Worm (Caenorhabditis elegans): Measurements from ENCODE around the gene acox-3.

The acox-3 gene

ce11 chrIV:6266499-6266898 is 18.2 kb upstream of the acox-3 start, which contains the start of gene srv-29:
Gene srv-29, minus strand, starts transcription at chrIV:6266599.
- TF ChIP-seq F37B4.10 (GFP tag; IDR thresholded peaks at IDR 0.05) (no peak), Y53G8AR.9 (GFP tag; conservative IDR thresholded peaks at IDR 0.05) (no peak), Y95B8A.8 (GFP tag; IDR thresholded peaks at IDR 0.05) (no peak), pha-4 (tag; optimal IDR thresholded peaks at IDR 0.05) (no peak), C06A6.2 (GFP tag; conservative IDR thresholded peaks at IDR 0.05) (no peak), Y79H2A.3 (GFP tag; conservative IDR thresholded peaks at IDR 0.05) (no peak), nfya-1 (tag; optimal IDR thresholded peaks at IDR 0.05; ENCODE audit: borderline replicate concordance, insufficient read depth) (no peak), atf-7 (tag; optimal IDR thresholded peaks at IDR 0.05) (no peak), mel-28 (tag; optimal IDR thresholded peaks at IDR 0.05; ENCODE audit: borderline replicate concordance) (no peak), lsy-27 (tag; optimal IDR thresholded peaks at IDR 0.05; ENCODE audit: borderline replicate concordance, insufficient read depth) (no peak), unc-130 (GFP tag; optimal IDR thresholded peaks at IDR 0.05) (no peak), madf-6 (GFP tag; IDR thresholded peaks at IDR 0.05) (no peak)

DNA sequence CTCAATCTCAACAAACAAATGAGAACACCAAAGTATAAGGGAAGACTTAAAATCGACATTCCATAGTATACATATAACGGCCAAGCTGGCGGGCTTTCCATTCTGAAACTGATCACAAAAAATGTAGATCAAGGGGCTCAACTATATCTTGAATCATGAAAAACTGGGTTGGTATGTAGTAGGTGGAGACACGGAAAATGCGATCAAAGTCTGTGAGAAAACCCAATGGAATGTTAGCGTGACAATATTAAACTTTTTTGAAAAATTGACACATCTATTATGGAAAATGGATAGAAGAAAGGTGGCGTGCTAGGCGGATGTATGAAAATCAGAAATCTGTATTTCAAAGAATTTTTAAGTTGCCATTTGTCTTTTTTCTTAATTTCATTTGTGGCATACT is 15.0 kb upstream of the acox-3 start, which contains the start of gene srv-28:
srv-28 (minus strand) TSS at position 101 of the 400 bp plus-strand sequence.
- TF ChIP-seq athp-1 (tag; optimal IDR thresholded peaks at IDR 0.05) = no peak
- TF ChIP-seq nfya-1 (tag; optimal IDR thresholded peaks at IDR 0.05; ENCODE audit: borderline replicate concordance, insufficient read depth) = no peak
- no peak for TF ChIP-seq ccch-3 (GFP tag; optimal IDR thresholded peaks at IDR 0.05)
- TF ChIP-seq sea-2 (GFP tag; IDR thresholded peaks at IDR 0.05) = no peak

- TF ChIP-seq lsy-27 (tag; optimal IDR thresholded peaks at IDR 0.05; ENCODE audit: borderline replicate concordance, insufficient read depth) = no peak
- TF ChIP-seq egl-44 (GFP tag; IDR thresholded peaks at IDR 0.05) = no peak
- no peak for TF ChIP-seq cebp-2 (GFP tag; IDR thresholded peaks at IDR 0.05)
- no peak for TF ChIP-seq B0261.1 (tag; optimal IDR thresholded peaks at IDR 0.05)
- no peak for TF ChIP-seq fkh-3 (tag; optimal IDR thresholded peaks at IDR 0.05)
- TF ChIP-seq B0035.1 (tag; optimal IDR thresholded peaks at IDR 0.05) = no peak
Observed at ce11 chrIV:6259732-6260131, 11.4 kb upstream of the acox-3 start, which contains the start of gene nlp-16. Gene nlp-16, minus strand, starts transcription at chrIV:6259832.

DNA sequence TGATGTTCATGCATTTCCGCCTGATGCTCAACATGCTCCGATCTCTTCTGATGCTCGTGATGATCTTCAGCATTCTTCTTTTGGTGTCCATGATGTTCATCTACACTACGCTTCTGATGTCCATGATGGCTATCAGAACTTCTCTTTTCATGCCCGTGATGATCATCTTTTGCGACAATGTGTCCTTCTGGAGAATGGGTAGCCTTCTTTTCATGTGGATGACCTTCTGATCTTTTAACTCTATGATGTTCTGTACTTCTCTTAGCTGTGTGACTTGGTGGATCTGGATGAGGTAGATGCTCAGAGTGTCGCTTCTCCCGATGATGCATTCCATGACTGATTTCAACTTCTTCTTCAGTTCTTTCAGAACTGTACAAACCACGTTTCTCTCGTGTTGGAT is 10.7 kb upstream of the acox-3 start:
- TF ChIP-seq T26A5.8 (tag; optimal IDR thresholded peaks at IDR 0.05) (no peak), madf-3 (GFP tag; IDR thresholded peaks at IDR 0.05) (0 out of 2 replicates have a peak, but pooled peaks have one; percentile 52)

DNA sequence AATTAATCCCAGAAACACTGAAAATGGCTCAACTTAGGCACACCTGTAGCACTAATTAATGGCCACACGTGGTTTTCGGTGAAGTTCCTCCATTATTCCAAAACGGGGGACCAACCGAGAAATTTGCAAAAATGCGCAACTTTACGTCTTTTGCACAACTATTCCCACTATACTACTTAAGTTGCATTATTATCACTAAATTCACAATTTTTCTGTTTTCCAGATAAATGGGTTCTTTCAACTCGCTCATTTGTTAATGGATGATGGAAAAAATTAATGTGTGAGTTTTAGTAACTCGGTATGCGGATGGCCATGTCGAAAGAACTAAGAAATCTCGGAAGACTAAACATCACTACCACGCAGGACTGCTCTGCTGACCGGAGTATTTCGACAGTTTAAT is 6.3 kb upstream of the acox-3 start, which contains the start of gene T13A10.64:
T13A10.64 (plus strand) TSS at position 301 of the 400 bp plus-strand sequence.
- TF ChIP-seq egl-44 (GFP tag; IDR thresholded peaks at IDR 0.05) (no peak), F33H1.4 (GFP tag; IDR thresholded peaks at IDR 0.05) (no peak), T26A5.8 (tag; optimal IDR thresholded peaks at IDR 0.05) (no peak), C17E4.6 (GFP tag; IDR thresholded peaks at IDR 0.05) (no peak), ztf-26 (tag; optimal IDR thresholded peaks at IDR 0.05) (no peak), B0336.3 (GFP tag; IDR thresholded peaks at IDR 0.05) (no peak), B0261.1 (tag; optimal IDR thresholded peaks at IDR 0.05) (no peak), bed-1 (GFP tag; IDR thresholded peaks at IDR 0.05) (no peak), F57C9.4 (tag; optimal IDR thresholded peaks at IDR 0.05) (no peak), lin-54 (GFP tag; optimal IDR thresholded peaks at IDR 0.05) (no peak), B0019.2 (GFP tag; conservative IDR thresholded peaks at IDR 0.05) (no peak), him-1 (tag; optimal IDR thresholded peaks at IDR 0.05) (no peak), nfya-2 (GFP tag; IDR thresholded peaks at IDR 0.05) (no peak), snpc-3.4 (tag; optimal IDR thresholded peaks at IDR 0.05) (no peak), F37B4.10 (GFP tag; IDR thresholded peaks at IDR 0.05) (no peak), lin-35 (GFP tag; optimal IDR thresholded peaks at IDR 0.05) (no peak), pbrm-1 (GFP tag; IDR thresholded peaks at IDR 0.05) (no peak), lin-26 (GFP tag; IDR thresholded peaks at IDR 0.05) (no peak), Y53F4B.3 (GFP tag; IDR thresholded peaks at IDR 0.05) (no peak)
